Worm (Caenorhabditis elegans) whole organism, L1 larva: Measurements from ENCODE around the gene ccd-5.
A peak's percentile ranks its signal among the peaks of the same experiment; 100 is the strongest.

ENCODE experiments used
- C16A3.4 ChIP-seq: fragments of 150-350 bp; optimal IDR thresholded peaks from 2 replicates; lab custom pipeline; 2014; ENCODE audit warnings: missing biosample characterization, missing genetic modification characterization
- C34B4.2 ChIP-seq: sonication (generic microtip); optimal IDR thresholded peaks from 2 replicates; lab custom pipeline; 2017; ENCODE audit warnings: mild to moderate bottlenecking, missing genetic modification characterization, missing compliant biosample characterization
- F16B12.6 ChIP-seq: fragments of 150-350 bp; optimal IDR thresholded peaks from 2 replicates; lab custom pipeline; 2014; ENCODE audit warnings: missing biosample characterization, missing genetic modification characterization
- Y116A8C.19 ChIP-seq: sonication (generic microtip); optimal IDR thresholded peaks from 2 replicates; lab custom pipeline; 2016; ENCODE audit warnings: missing compliant biosample characterization, missing genetic modification characterization, borderline replicate concordance
- ama-1 ChIP-seq: fragments of 150-350 bp; optimal IDR thresholded peaks from 2 replicates; lab custom pipeline; 2014
- blmp-1 ChIP-seq: fragments of 150-350 bp; optimal IDR thresholded peaks from 2 replicates; lab custom pipeline; 2014; ENCODE audit warnings: missing biosample characterization, missing genetic modification characterization
- ceh-63 ChIP-seq: fragments of 200-800 bp; sonication (Bioruptor generic); optimal IDR thresholded peaks from 2 replicates; lab custom pipeline; 2018; ENCODE audit warnings: mild to moderate bottlenecking, missing genetic modification characterization, missing compliant biosample characterization
- ceh-90 ChIP-seq: sonication (generic microtip); optimal IDR thresholded peaks from 2 replicates; lab custom pipeline; 2016; ENCODE audit warnings: missing genetic modification characterization, missing compliant biosample characterization
- dsc-1 ChIP-seq: sonication (generic microtip); optimal IDR thresholded peaks from 2 replicates; lab custom pipeline; 2016; ENCODE audit warnings: mild to moderate bottlenecking, missing genetic modification characterization, missing compliant biosample characterization
- efl-3 ChIP-seq: fragments of 200-800 bp; sonication (Bioruptor generic); optimal IDR thresholded peaks from 2 replicates; lab custom pipeline; 2018; ENCODE audit warnings: mild to moderate bottlenecking, missing genetic modification characterization, missing compliant biosample characterization
- egl-27 ChIP-seq, 2 experiments: fragments of 150-350 bp in 1 of 2; sonication (generic microtip); optimal IDR thresholded peaks; 3 replicates each; lab custom pipeline; 2017 to 2018; ENCODE audit warnings: missing biosample characterization in 2 of 2, missing genetic modification characterization in 2 of 2, missing genetic modification reagents in 2 of 2
- elt-3 ChIP-seq, 6 experiments: fragments of 150-350 bp in 1 of 6; sonication (generic microtip); optimal IDR thresholded peaks; 2 replicates each; lab custom pipeline; 2017 to 2018; ENCODE audit warnings: missing biosample characterization in 6 of 6, missing genetic modification characterization in 6 of 6, inconsistent platforms in 1 of 6
- ets-5 ChIP-seq: fragments of 200-800 bp; sonication (Bioruptor generic); IDR thresholded peaks from 2 replicates; pipeline ENCODE4 v1.3.6; 2022; ENCODE audit warnings: missing genetic modification characterization, missing compliant biosample characterization
- fkh-10 ChIP-seq: sonication (generic microtip); optimal IDR thresholded peaks from 2 replicates; lab custom pipeline; 2017; ENCODE audit warnings: missing biosample characterization, missing genetic modification reagents, missing genetic modification characterization
- fkh-4 ChIP-seq: sonication (generic microtip); optimal IDR thresholded peaks from 2 replicates; lab custom pipeline; 2016; ENCODE audit warnings: missing compliant biosample characterization, missing genetic modification characterization, borderline replicate concordance
- fkh-8 ChIP-seq: sonication (generic microtip); optimal IDR thresholded peaks from 2 replicates; lab custom pipeline; 2016; ENCODE audit warnings: mild to moderate bottlenecking, missing genetic modification characterization, missing compliant biosample characterization
- fos-1 ChIP-seq: fragments of 150-350 bp; optimal IDR thresholded peaks from 2 replicates; lab custom pipeline; 2014; ENCODE audit warnings: missing biosample characterization, missing genetic modification characterization
- hlh-17 ChIP-seq: fragments of 200-800 bp; sonication (Bioruptor generic); optimal IDR thresholded peaks from 2 replicates; lab custom pipeline; 2018; ENCODE audit warnings: missing genetic modification characterization, mild to moderate bottlenecking, missing compliant biosample characterization, moderate library complexity, borderline replicate concordance
- hlh-4 ChIP-seq: sonication (generic microtip); optimal IDR thresholded peaks from 2 replicates; lab custom pipeline; 2016; ENCODE audit warnings: mild to moderate bottlenecking, missing genetic modification characterization, missing compliant biosample characterization
- hpl-2 ChIP-seq: fragments of 150-350 bp; optimal IDR thresholded peaks from 2 replicates; lab custom pipeline; 2014; ENCODE audit warnings: missing biosample characterization, missing genetic modification reagents, missing genetic modification characterization
- irx-1 ChIP-seq: sonication (generic microtip); optimal IDR thresholded peaks from 2 replicates; lab custom pipeline; 2016; ENCODE audit warnings: missing genetic modification characterization, missing compliant biosample characterization
- lin-15B ChIP-seq: fragments of 150-350 bp; sonication (generic microtip); optimal IDR thresholded peaks from 3 replicates; lab custom pipeline; 2014; ENCODE audit warnings: missing biosample characterization, missing genetic modification characterization
- lin-35 ChIP-seq, 2 experiments: fragments of 150-350 bp; optimal IDR thresholded peaks; 2 replicates each; lab custom pipeline; 2014; ENCODE audit warnings: missing biosample characterization in 2 of 2, missing genetic modification characterization in 2 of 2, missing genetic modification reagents in 2 of 2
- mdl-1 ChIP-seq, 2 experiments: fragments of 150-350 bp; optimal IDR thresholded peaks; 2 replicates each; lab custom pipeline; 2014 to 2017; ENCODE audit warnings: missing biosample characterization in 2 of 2, missing genetic modification characterization in 2 of 2, inconsistent platforms in 1 of 2
- mef-2 ChIP-seq: fragments of 150-350 bp; optimal IDR thresholded peaks from 2 replicates; lab custom pipeline; 2014; ENCODE audit warnings: missing biosample characterization, missing genetic modification characterization
- nhr-11 ChIP-seq: fragments of 150-350 bp; optimal IDR thresholded peaks from 2 replicates; lab custom pipeline; 2014; ENCODE audit warnings: missing biosample characterization, missing genetic modification characterization
- nhr-19 ChIP-seq: fragments of 200-800 bp; sonication (Bioruptor generic); conservative IDR thresholded peaks from 2 replicates; pipeline ENCODE4 v1.3.6; 2022; ENCODE audit warnings: missing genetic modification characterization, missing compliant biosample characterization
- nhr-20 ChIP-seq: sonication (generic microtip); optimal IDR thresholded peaks from 2 replicates; lab custom pipeline; 2016; ENCODE audit warnings: mild to moderate bottlenecking, missing genetic modification characterization, missing compliant biosample characterization
- nhr-237 ChIP-seq: fragments of 150-350 bp; optimal IDR thresholded peaks from 2 replicates; lab custom pipeline; 2014; ENCODE audit warnings: missing biosample characterization, missing genetic modification characterization
- nhr-71 ChIP-seq: sonication (generic microtip); optimal IDR thresholded peaks from 2 replicates; lab custom pipeline; 2016; ENCODE audit warnings: mild to moderate bottlenecking, missing genetic modification characterization, moderate library complexity, missing compliant biosample characterization
- nhr-76 ChIP-seq: sonication (generic microtip); optimal IDR thresholded peaks from 2 replicates; lab custom pipeline; 2017; ENCODE audit warnings: missing biosample characterization, missing genetic modification characterization
- nhr-77 ChIP-seq: fragments of 150-350 bp; optimal IDR thresholded peaks from 2 replicates; lab custom pipeline; 2014; ENCODE audit warnings: missing biosample characterization, missing genetic modification characterization
- nhr-84 ChIP-seq: sonication (generic microtip); optimal IDR thresholded peaks from 2 replicates; lab custom pipeline; 2017; ENCODE audit warnings: missing biosample characterization, missing genetic modification characterization
- pag-3 ChIP-seq: sonication (generic microtip); optimal IDR thresholded peaks from 2 replicates; lab custom pipeline; 2017; ENCODE audit warnings: missing genetic modification characterization, mild to moderate bottlenecking, missing compliant biosample characterization, antibody characterized with exemption, borderline replicate concordance; ENCODE audit not compliant: insufficient read depth
- skn-1 ChIP-seq: fragments of 150-350 bp; optimal IDR thresholded peaks from 2 replicates; lab custom pipeline; 2014; ENCODE audit warnings: missing biosample characterization, missing genetic modification characterization
- snu-23 ChIP-seq: sonication (generic microtip); optimal IDR thresholded peaks from 2 replicates; lab custom pipeline; 2016; ENCODE audit warnings: missing genetic modification characterization, missing compliant biosample characterization
- sptf-1 ChIP-seq: fragments of 150-350 bp; optimal IDR thresholded peaks from 2 replicates; lab custom pipeline; 2014; ENCODE audit warnings: missing biosample characterization, missing genetic modification characterization
- unc-130 ChIP-seq: fragments of 150-350 bp; optimal IDR thresholded peaks from 2 replicates; lab custom pipeline; 2017; ENCODE audit warnings: missing biosample characterization, missing genetic modification characterization, inconsistent platforms
- unc-30 ChIP-seq: sonication (generic microtip); optimal IDR thresholded peaks from 2 replicates; lab custom pipeline; 2017; ENCODE audit warnings: missing biosample characterization, missing genetic modification characterization
- unc-62 ChIP-seq: fragments of 150-350 bp; optimal IDR thresholded peaks from 2 replicates; lab custom pipeline; 2014; ENCODE audit warnings: missing biosample characterization, missing genetic modification reagents, missing genetic modification characterization
- unc-98 ChIP-seq: fragments of 200-800 bp; sonication (Bioruptor generic); IDR thresholded peaks from 2 replicates; pipeline ENCODE4 v1.3.6; 2022; ENCODE audit warnings: missing genetic modification characterization, missing compliant biosample characterization
- vab-15 ChIP-seq: sonication (generic microtip); optimal IDR thresholded peaks from 2 replicates; lab custom pipeline; 2017; ENCODE audit warnings: missing genotype, mild to moderate bottlenecking, missing genetic modification characterization, missing compliant biosample characterization
- zag-1 ChIP-seq: fragments of 150-350 bp; optimal IDR thresholded peaks from 2 replicates; lab custom pipeline; 2014; ENCODE audit warnings: missing biosample characterization, missing genetic modification characterization
- ztf-4 ChIP-seq: fragments of 150-350 bp; optimal IDR thresholded peaks from 2 replicates; lab custom pipeline; 2014; ENCODE audit warnings: missing biosample characterization, missing genetic modification characterization

The ccd-5 gene

ce11 chrX:2613077-2613476, 40.6 kb upstream of the ccd-5 start (continued):
- TF ChIP-seq irx-1 (tag; lab: Kevin White, UChicago) (peak; percentile 6), efl-3 (GFP tag; lab: Kevin White, UChicago) (no peak), C16A3.4 (tag; lab: Kevin White, UChicago) (peak; percentile 71), ztf-4 (tag; lab: Kevin White, UChicago) (no peak), sptf-1 (tag; lab: Kevin White, UChicago) (no peak), lin-15B (tag; lab: Kevin White, UChicago) (no peak), fkh-8 (tag; lab: Kevin White, UChicago) (peak; percentile 74), hlh-4 (tag; lab: Kevin White, UChicago) (no peak), fos-1 (peak; percentile 39), elt-3 (tag; optimal IDR thresholded peaks at IDR 0.05; lab: Kevin White, UChicago) (peak in 2 of 6 experiments; percentile 0 to 15), unc-62 (GFP tag; lab: Kevin White, UChicago) (no peak), nhr-237 (tag; lab: Kevin White, UChicago) (no peak), hpl-2 (GFP tag; lab: Kevin White, UChicago) (no peak), nhr-76 (tag; lab: Kevin White, UChicago) (no peak), fkh-4 (no peak), mdl-1 (tag; optimal IDR thresholded peaks at IDR 0.05; lab: Kevin White, UChicago) (peak in 1 of 2 experiments; percentile 67), ceh-63 (GFP tag; lab: Kevin White, UChicago) (no peak), nhr-20 (tag; lab: Kevin White, UChicago) (peak; percentile 78), egl-27 (tag; optimal IDR thresholded peaks at IDR 0.05; lab: Kevin White, UChicago) (no peak), F16B12.6 (tag; lab: Kevin White, UChicago) (no peak), pag-3 (tag; lab: Kevin White, UChicago) (no peak), nhr-71 (tag; lab: Kevin White, UChicago) (peak; percentile 78), skn-1 (tag; lab: Kevin White, UChicago) (peak; percentile 91), dsc-1 (tag; lab: Kevin White, UChicago) (peak; percentile 79), nhr-19 (GFP tag; lab: Robert Waterston, UW) (peak; percentile 75), vab-15 (tag; lab: Kevin White, UChicago) (no peak), zag-1 (no peak), nhr-84 (tag; lab: Kevin White, UChicago) (no peak), lin-35 (GFP tag; optimal IDR thresholded peaks at IDR 0.05; lab: Kevin White, UChicago) (peak; percentile 30 to 70), ama-1 (lab: Kevin White, UChicago) (no peak), mef-2 (tag; lab: Kevin White, UChicago) (no peak), nhr-77 (tag; lab: Kevin White, UChicago) (peak; percentile 38), unc-98 (GFP tag; lab: Robert Waterston, UW) (no peak), unc-30 (no peak), snu-23 (GFP tag; lab: Kevin White, UChicago) (peak; percentile 83), blmp-1 (tag; lab: Kevin White, UChicago) (no peak), hlh-17 (GFP tag; lab: Kevin White, UChicago) (no peak)
- TF ChIP-seq, all 84 proteins: peak for 38

DNA sequence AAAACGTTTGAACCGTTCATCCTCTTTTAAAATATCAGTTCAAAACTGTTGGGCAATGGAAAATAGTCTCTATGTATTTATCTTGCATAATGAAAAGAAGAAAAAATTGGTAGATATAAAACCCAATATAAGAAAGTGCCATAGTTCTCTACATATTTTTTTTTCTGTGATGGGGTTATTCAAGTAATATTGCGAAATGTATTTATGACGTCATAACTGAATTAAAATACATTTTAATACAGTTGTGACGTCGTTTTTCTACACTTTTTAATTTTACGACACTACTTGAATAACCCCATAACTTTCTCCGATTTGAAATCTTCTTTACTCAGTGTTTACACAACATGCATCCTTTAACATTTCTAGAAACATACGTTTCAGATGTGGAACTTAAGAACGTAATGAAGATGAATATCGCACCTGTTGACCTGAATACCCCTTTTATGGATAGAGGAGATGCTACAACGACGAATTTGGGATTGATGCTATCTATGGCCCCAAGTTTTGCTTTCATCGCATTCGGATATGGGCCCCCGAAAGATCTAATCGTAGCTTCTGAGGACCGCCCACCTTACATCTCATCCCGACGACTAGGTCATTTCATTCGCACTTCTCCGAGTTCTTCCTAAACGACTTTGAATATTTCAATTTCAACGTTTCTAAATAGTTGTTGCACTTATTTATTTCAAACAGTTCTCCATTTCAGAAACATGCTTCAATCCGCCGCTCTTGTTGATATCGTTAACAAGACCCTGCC, 35.2 kb upstream of the ccd-5 start, which contains the start of gene T03G6.1:
Gene T03G6.1, plus strand, starts transcription at position 707 of the 757 bp plus-strand sequence.
- TF ChIP-seq fkh-4 (no peak), blmp-1 (tag; lab: Kevin White, UChicago) (peak; percentile 50)
- TF ChIP-seq, all 84 proteins: peak for 1

DNA sequence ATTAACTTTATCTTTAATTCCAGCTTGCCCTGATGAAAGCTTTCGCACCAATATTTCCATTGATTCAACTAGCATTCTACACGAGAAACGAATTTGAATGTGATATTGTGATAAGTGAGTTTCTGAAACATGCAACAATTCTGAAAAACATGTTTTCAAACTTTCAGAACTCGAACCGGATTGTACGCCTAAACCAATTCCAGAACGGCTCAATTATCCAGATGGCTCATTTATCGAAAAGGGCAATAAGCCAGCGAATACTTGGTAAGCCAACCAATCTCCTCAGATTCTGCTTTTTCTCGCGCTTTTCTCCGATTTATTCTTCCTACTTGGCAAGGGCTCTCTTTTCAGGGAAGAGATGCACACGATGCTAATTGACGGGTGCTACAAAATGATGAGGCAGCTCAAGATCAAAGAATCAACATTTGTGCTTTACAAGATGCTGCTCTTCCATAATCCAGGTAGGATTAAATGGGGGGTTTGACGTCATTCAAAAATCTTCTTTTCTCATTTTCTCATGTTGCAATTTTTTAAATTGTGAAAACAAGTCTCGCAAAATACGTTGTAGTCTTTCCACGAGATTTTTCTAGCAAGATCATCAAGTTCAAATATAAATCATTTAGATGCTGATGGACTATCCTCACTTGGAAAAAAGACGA, 32.0 kb upstream of the ccd-5 start:
- TF ChIP-seq fkh-4 (peak; percentile 39), hlh-17 (GFP tag; lab: Kevin White, UChicago) (no peak), nhr-77 (tag; lab: Kevin White, UChicago) (no peak), C34B4.2 (tag; lab: Kevin White, UChicago) (no peak), hpl-2 (GFP tag; lab: Kevin White, UChicago) (no peak), nhr-20 (tag; lab: Kevin White, UChicago) (peak; percentile 51), nhr-71 (tag; lab: Kevin White, UChicago) (peak; percentile 53), fkh-8 (tag; lab: Kevin White, UChicago) (peak; percentile 10), Y116A8C.19 (tag; lab: Kevin White, UChicago) (no peak), nhr-11 (tag; lab: Kevin White, UChicago) (peak; percentile 31), egl-27 (tag; optimal IDR thresholded peaks at IDR 0.05; lab: Kevin White, UChicago) (no peak), ceh-90 (no peak), nhr-237 (tag; lab: Kevin White, UChicago) (no peak), ztf-4 (tag; lab: Kevin White, UChicago) (no peak), lin-15B (tag; lab: Kevin White, UChicago) (no peak), ets-5 (GFP tag; lab: Robert Waterston, UW) (no peak), elt-3 (tag; optimal IDR thresholded peaks at IDR 0.05; lab: Kevin White, UChicago) (no peak), unc-98 (GFP tag; lab: Robert Waterston, UW) (no peak), nhr-19 (GFP tag; lab: Robert Waterston, UW) (0 out of 2 replicates have a peak, but pooled peaks have one; percentile 11), fkh-10 (GFP tag; lab: Kevin White, UChicago) (peak; percentile 25), unc-130 (no peak)
